Fruit fly (Drosophila melanogaster) whole organism, embryonic: Measurements from ENCODE around the gene ninaC.

Experiments
- Adf1 ChIP-seq: fragments of 200-800 bp; sonication (Bioruptor generic); IDR thresholded peaks from 2 replicates; pipeline ENCODE4 v1.3.6; 2022; ENCODE audit warnings: missing biosample characterization, missing genetic modification characterization
- CG10274 ChIP-seq: fragments of 200-800 bp; sonication (Bioruptor generic); optimal IDR thresholded peaks from 3 replicates; lab custom pipeline; 2017; ENCODE audit warnings: missing biosample characterization, mild to moderate bottlenecking, missing genetic modification characterization
- CG11398 ChIP-seq: fragments of 200-800 bp; sonication (Bioruptor generic); optimal IDR thresholded peaks from 2 replicates; lab custom pipeline; 2016; ENCODE audit warnings: missing biosample characterization, missing genetic modification characterization
- CG11456 ChIP-seq: fragments of 200-800 bp; sonication (Bioruptor generic); IDR thresholded peaks from 3 replicates; pipeline ENCODE4 v1.3.6; 2022; ENCODE audit warnings: missing biosample characterization, missing genetic modification characterization
- CG13624 ChIP-seq: fragments of 200-800 bp; sonication (Bioruptor generic); optimal IDR thresholded peaks from 2 replicates; lab custom pipeline; 2016; ENCODE audit warnings: missing biosample characterization, missing genetic modification characterization
- CG15479 ChIP-seq: fragments of 200-800 bp; sonication (Bioruptor generic); optimal IDR thresholded peaks from 3 replicates; lab custom pipeline; 2019; ENCODE audit warnings: missing biosample characterization, mild to moderate bottlenecking, missing genetic modification characterization, moderate library complexity
- CG17361 ChIP-seq: fragments of 200-800 bp; sonication (Bioruptor generic); IDR thresholded peaks from 3 replicates; pipeline ENCODE4 v1.3.6; 2022; ENCODE audit warnings: missing biosample characterization, missing genetic modification characterization
- CG17912 ChIP-seq: fragments of 200-800 bp; sonication (Bioruptor generic); optimal IDR thresholded peaks from 2 replicates; lab custom pipeline; 2018; ENCODE audit warnings: missing biosample characterization, mild to moderate bottlenecking, missing genetic modification characterization
- CG18262 ChIP-seq: fragments of 200-800 bp; optimal IDR thresholded peaks from 3 replicates; lab custom pipeline; 2019; ENCODE audit warnings: missing biosample characterization, mild to moderate bottlenecking, missing genetic modification characterization, moderate library complexity
- CG18764 ChIP-seq: fragments of 200-800 bp; sonication (Bioruptor generic); optimal IDR thresholded peaks from 3 replicates; lab custom pipeline; 2016; ENCODE audit warnings: missing biosample characterization, missing genetic modification characterization
- CG31224 ChIP-seq: fragments of 200-800 bp; sonication (Bioruptor generic); IDR thresholded peaks from 2 replicates; pipeline ENCODE4 v1.3.6; 2022; ENCODE audit warnings: missing biosample characterization, missing genetic modification characterization
- CG3163 ChIP-seq: fragments of 200-800 bp; sonication (Bioruptor generic); optimal IDR thresholded peaks from 3 replicates; lab custom pipeline; 2016; ENCODE audit warnings: missing biosample characterization, missing genetic modification characterization
- CG34422 ChIP-seq: fragments of 200-800 bp; sonication (Bioruptor generic); IDR thresholded peaks from 3 replicates; pipeline ENCODE4 v1.3.6; 2022; ENCODE audit warnings: missing biosample characterization, missing genetic modification characterization
- CG43689 ChIP-seq: fragments of 200-800 bp; sonication (Bioruptor generic); IDR thresholded peaks from 2 replicates; pipeline ENCODE4 v1.3.6; 2022; ENCODE audit warnings: missing biosample characterization, missing genetic modification characterization
- CG8359 ChIP-seq: fragments of 200-800 bp; sonication (Bioruptor generic); optimal IDR thresholded peaks from 2 replicates; lab custom pipeline; 2017; ENCODE audit warnings: missing biosample characterization, mild to moderate bottlenecking, missing genetic modification characterization, borderline replicate concordance
- CG8765 ChIP-seq: fragments of 200-800 bp; sonication (Bioruptor generic); IDR thresholded peaks from 2 replicates; pipeline ENCODE4 v1.3.6; 2022; ENCODE audit warnings: missing biosample characterization, missing genetic modification characterization
- CG9817 ChIP-seq: fragments of 200-800 bp; sonication (Bioruptor generic); optimal IDR thresholded peaks from 2 replicates; lab custom pipeline; 2018; ENCODE audit warnings: missing biosample characterization, mild to moderate bottlenecking, missing genetic modification characterization, moderate library complexity
- CG9932 ChIP-seq: fragments of 200-800 bp; sonication (Bioruptor generic); IDR thresholded peaks from 2 replicates; pipeline ENCODE4 v1.3.6; 2022; ENCODE audit warnings: missing biosample characterization, missing genetic modification characterization
- GATAe ChIP-seq: fragments of 200-800 bp; sonication (Bioruptor generic); conservative IDR thresholded peaks from 2 replicates; pipeline ENCODE4 v1.3.6; 2022; ENCODE audit warnings: missing biosample characterization, missing genetic modification characterization
- H15 ChIP-seq: fragments of 200-800 bp; sonication (Bioruptor generic); IDR thresholded peaks from 3 replicates; pipeline ENCODE4 v1.3.6; 2022; ENCODE audit warnings: missing biosample characterization, missing genetic modification characterization
- HLH54F ChIP-seq: fragments of 200-800 bp; sonication (Bioruptor generic); optimal IDR thresholded peaks from 3 replicates; lab custom pipeline; 2016; ENCODE audit warnings: missing biosample characterization, missing genetic modification characterization
- HLHmδ ChIP-seq: fragments of 200-800 bp; sonication (Bioruptor generic); optimal IDR thresholded peaks from 2 replicates; lab custom pipeline; 2018; ENCODE audit warnings: missing biosample characterization, mild to moderate bottlenecking, missing genetic modification characterization, moderate library complexity
- HmgD ChIP-seq: fragments of 200-800 bp; sonication (Bioruptor generic); optimal IDR thresholded peaks from 3 replicates; lab custom pipeline; 2016; ENCODE audit warnings: missing biosample characterization, missing genetic modification characterization
- Lim3 ChIP-seq: fragments of 200-800 bp; sonication (Bioruptor generic); IDR thresholded peaks from 2 replicates; pipeline ENCODE4 v1.3.6; 2022; ENCODE audit warnings: missing biosample characterization, missing genetic modification characterization
- Mad ChIP-seq: fragments of 200-800 bp; sonication (Bioruptor generic); optimal IDR thresholded peaks from 2 replicates; lab custom pipeline; 2016; ENCODE audit warnings: missing biosample characterization, missing genetic modification characterization
- Poxn ChIP-seq: fragments of 200-800 bp; sonication (Bioruptor generic); IDR thresholded peaks from 2 replicates; pipeline ENCODE4 v1.3.6; 2022; ENCODE audit warnings: missing biosample characterization, missing genetic modification characterization
- Trl ChIP-seq, 3 experiments: fragments of >200 bp in 2 of 3; fragments of 200-800 bp in 1 of 3; sonication (Bioruptor generic) in 1 of 3; optimal IDR thresholded peaks; 2 replicates in 1 of 3; 3 replicates in 2 of 3; lab custom pipeline; 2016 to 2017; ENCODE audit warnings: missing biosample characterization in 1 of 3, missing genetic modification characterization in 1 of 3
- Xbp1 ChIP-seq: fragments of 200-800 bp; sonication (Bioruptor generic); optimal IDR thresholded peaks from 3 replicates; lab custom pipeline; 2016; ENCODE audit warnings: missing biosample characterization, mild to moderate bottlenecking, missing genetic modification characterization
- YL-1 ChIP-seq: fragments of 200-800 bp; sonication (Bioruptor generic); optimal IDR thresholded peaks from 3 replicates; lab custom pipeline; 2017; ENCODE audit warnings: missing biosample characterization, mild to moderate bottlenecking, missing genetic modification characterization
- ap ChIP-seq: fragments of 200-800 bp; sonication (Bioruptor generic); IDR thresholded peaks from 2 replicates; pipeline ENCODE4 v1.3.6; 2022; ENCODE audit warnings: missing biosample characterization, missing genetic modification characterization
- az2 ChIP-seq: fragments of 200-800 bp; sonication (Bioruptor generic); optimal IDR thresholded peaks from 3 replicates; lab custom pipeline; 2016; ENCODE audit warnings: missing biosample characterization, missing genetic modification characterization
- bowl ChIP-seq: fragments of 200-800 bp; sonication (Bioruptor generic); IDR thresholded peaks from 2 replicates; pipeline ENCODE4 v1.3.6; 2022; ENCODE audit warnings: missing biosample characterization, missing genetic modification characterization
- chinmo ChIP-seq: fragments of 200-800 bp; sonication (Bioruptor generic); IDR thresholded peaks from 4 replicates; pipeline ENCODE4 v1.3.6; 2022; ENCODE audit warnings: missing biosample characterization, missing genetic modification characterization; ENCODE audit not compliant: partially characterized antibody
- chm ChIP-seq: fragments of 200-800 bp; sonication (Bioruptor generic); IDR thresholded peaks from 2 replicates; pipeline ENCODE4 v1.3.6; 2022; ENCODE audit warnings: missing biosample characterization, missing genetic modification characterization
- chn ChIP-seq: fragments of 200-800 bp; sonication (Bioruptor generic); optimal IDR thresholded peaks from 2 replicates; lab custom pipeline; 2016; ENCODE audit warnings: missing biosample characterization, missing genetic modification characterization
- croc ChIP-seq: fragments of 200-800 bp; sonication (Bioruptor generic); conservative IDR thresholded peaks from 3 replicates; pipeline ENCODE4 v1.3.6; 2022; ENCODE audit warnings: missing biosample characterization, missing genetic modification characterization
- crp ChIP-seq, 2 experiments: fragments of 200-800 bp; sonication (Bioruptor generic); optimal IDR thresholded peaks; 2 replicates in 1 of 2; 3 replicates in 1 of 2; lab custom pipeline; 2017; ENCODE audit warnings: missing biosample characterization in 2 of 2, missing genetic modification characterization in 2 of 2, mild to moderate bottlenecking in 1 of 2, moderate library complexity in 1 of 2
- da ChIP-seq: fragments of 200-800 bp; sonication (Bioruptor generic); optimal IDR thresholded peaks from 2 replicates; lab custom pipeline; 2016; ENCODE audit warnings: missing biosample characterization, missing genetic modification characterization
- dm ChIP-seq: fragments of 200-800 bp; sonication (Bioruptor generic); optimal IDR thresholded peaks from 3 replicates; lab custom pipeline; 2016; ENCODE audit warnings: missing biosample characterization, missing genetic modification characterization
- gem ChIP-seq: fragments of 200-800 bp; sonication (Bioruptor generic); optimal IDR thresholded peaks from 2 replicates; lab custom pipeline; 2019; ENCODE audit warnings: missing biosample characterization, mild to moderate bottlenecking, missing genetic modification characterization, moderate library complexity
- lmd ChIP-seq: fragments of 200-800 bp; sonication (Bioruptor generic); IDR thresholded peaks from 2 replicates; pipeline ENCODE4 v1.3.6; 2022; ENCODE audit warnings: missing biosample characterization, missing genetic modification characterization
- mirr ChIP-seq: fragments of 200-800 bp; sonication (Bioruptor generic); optimal IDR thresholded peaks from 3 replicates; lab custom pipeline; 2018; ENCODE audit warnings: missing biosample characterization, mild to moderate bottlenecking, missing genetic modification characterization
- otp ChIP-seq: fragments of 200-800 bp; sonication (Bioruptor generic); IDR thresholded peaks from 3 replicates; pipeline ENCODE4, ENCODE4 v1.3.6; 2022; ENCODE audit warnings: missing biosample characterization, missing genetic modification characterization
- pb ChIP-seq: fragments of 200-800 bp; sonication (Bioruptor generic); optimal IDR thresholded peaks from 3 replicates; lab custom pipeline; 2016; ENCODE audit warnings: missing biosample characterization, missing genetic modification characterization
- ro ChIP-seq: fragments of 200-800 bp; sonication (Bioruptor generic); IDR thresholded peaks from 2 replicates; pipeline ENCODE4 v1.3.6; 2022; ENCODE audit warnings: missing biosample characterization, missing genetic modification characterization
- seq ChIP-seq: fragments of 200-800 bp; sonication (Bioruptor generic); IDR thresholded peaks from 2 replicates; pipeline ENCODE4 v1.3.6; 2022; ENCODE audit warnings: missing biosample characterization, missing genetic modification characterization
- sr ChIP-seq: fragments of 200-800 bp; sonication (Bioruptor generic); IDR thresholded peaks from 3 replicates; pipeline ENCODE4 v1.3.6; 2022; ENCODE audit warnings: missing biosample characterization, missing genetic modification characterization
- ssp ChIP-seq: fragments of 200-800 bp; sonication (Bioruptor generic); IDR thresholded peaks from 2 replicates; pipeline ENCODE4 v1.3.6; 2022; ENCODE audit warnings: missing biosample characterization, missing genetic modification characterization
- tgo ChIP-seq: fragments of 200-800 bp; sonication (Bioruptor generic); IDR thresholded peaks from 3 replicates; pipeline ENCODE4 v1.3.6; 2022; ENCODE audit warnings: missing biosample characterization, missing genetic modification characterization
- unpg ChIP-seq: fragments of 200-800 bp; sonication (Bioruptor generic); optimal IDR thresholded peaks from 3 replicates; lab custom pipeline; 2018; ENCODE audit warnings: missing biosample characterization, mild to moderate bottlenecking, missing genetic modification characterization, moderate library complexity

The ninaC gene

dm6 chr2L:7418148-7418988, 40.9 kb downstream of the ninaC start (continued):
- TF ChIP-seq gem: peak; percentile 26
- TF ChIP-seq ssp (GFP tag; lab: Robert Waterston, UW): no peak
- TF ChIP-seq CG34422 (GFP tag; lab: Robert Waterston, UW): peak; percentile 82; the same call in 1 of the 3 replicates
- no peak for TF ChIP-seq CG18764 (GFP tag; lab: Kevin White, UChicago)
- TF ChIP-seq CG8765 (GFP tag; lab: Robert Waterston, UW): no peak
- TF ChIP-seq GATAe (GFP tag; lab: Robert Waterston, UW): no peak
- TF ChIP-seq Poxn (GFP tag; lab: Robert Waterston, UW): no peak
- TF ChIP-seq chinmo (GFP tag; lab: Robert Waterston, UW): peak; percentile 53; the same call in 1 of the 4 replicates
- 0 out of 2 replicates have a peak, but pooled peaks have one; percentile 18 for TF ChIP-seq CG9932 (GFP tag; lab: Robert Waterston, UW)
- no peak for TF ChIP-seq sr (GFP tag; lab: Robert Waterston, UW)
- no peak for TF ChIP-seq CG18262 (tag; lab: Kevin White, UChicago)
- TF ChIP-seq dm (GFP tag; lab: Kevin White, UChicago): no peak
- TF ChIP-seq CG11398: no peak
- TF ChIP-seq Mad: no peak
- 0 out of 3 replicates have a peak, but pooled peaks have one; percentile 27 for TF ChIP-seq CG17361 (GFP tag; lab: Robert Waterston, UW)
- TF ChIP-seq HmgD: no peak
- TF ChIP-seq ro (GFP tag; lab: Robert Waterston, UW): no peak
- peak; percentile 46 for TF ChIP-seq CG3163
- TF ChIP-seq CG11456 (GFP tag; lab: Robert Waterston, UW): no peak
- TF ChIP-seq CG31224 (GFP tag; lab: Robert Waterston, UW): no peak
- no peak for TF ChIP-seq pb
- peak; percentile 83 to 84 for TF ChIP-seq Trl (optimal IDR thresholded peaks at IDR 0.05; lab: Kevin White, UChicago)
- TF ChIP-seq Trl (GFP tag; optimal IDR thresholded peaks at IDR 0.05; lab: Kevin White, UChicago): no peak
- no peak for TF ChIP-seq CG8359 (GFP tag; lab: Kevin White, UChicago)
- peak; percentile 63; the same call in 1 of the 2 replicates for TF ChIP-seq chm (GFP tag; lab: Robert Waterston, UW)
- no peak for TF ChIP-seq otp (GFP tag; lab: Robert Waterston, UW)
- TF ChIP-seq CG43689 (GFP tag; lab: Robert Waterston, UW): no peak
- TF ChIP-seq chn (GFP tag; lab: Kevin White, UChicago): no peak
- no peak for TF ChIP-seq H15 (GFP tag; lab: Robert Waterston, UW)
- TF ChIP-seq Lim3 (GFP tag; lab: Robert Waterston, UW): no peak
- peak; percentile 88 for TF ChIP-seq Adf1 (GFP tag; lab: Robert Waterston, UW)
- no peak for TF ChIP-seq ap (GFP tag; lab: Robert Waterston, UW)
- no peak for TF ChIP-seq Xbp1 (GFP tag; lab: Kevin White, UChicago)
- no peak for TF ChIP-seq da (GFP tag; lab: Kevin White, UChicago)
- TF ChIP-seq HLH54F (GFP tag; lab: Kevin White, UChicago): no peak
- TF ChIP-seq bowl: no peak
- TF ChIP-seq mirr (GFP tag; lab: Kevin White, UChicago): no peak
- TF ChIP-seq unpg (GFP tag; lab: Kevin White, UChicago): no peak
- no peak for TF ChIP-seq az2 (GFP tag; lab: Kevin White, UChicago)
- no peak for TF ChIP-seq CG17912 (GFP tag; lab: Kevin White, UChicago)
- 0 out of 3 replicates have a peak, but pooled peaks have one; percentile 14 for TF ChIP-seq tgo (GFP tag; lab: Robert Waterston, UW)
- TF ChIP-seq croc: no peak
- TF ChIP-seq CG10274 (GFP tag; lab: Kevin White, UChicago): no peak
- no peak for TF ChIP-seq YL-1
- TF ChIP-seq seq (GFP tag; lab: Robert Waterston, UW): no peak
- TF ChIP-seq HLHmδ (GFP tag; lab: Kevin White, UChicago): no peak
- TF ChIP-seq CG9817 (tag; lab: Kevin White, UChicago): no peak
- TF ChIP-seq CG13624 (GFP tag; lab: Kevin White, UChicago): no peak
- no peak for TF ChIP-seq crp (GFP tag; optimal IDR thresholded peaks at IDR 0.05; lab: Kevin White, UChicago)
- peak; percentile 9 for TF ChIP-seq CG15479 (GFP tag; lab: Kevin White, UChicago)
- no peak for TF ChIP-seq lmd (GFP tag; lab: Robert Waterston, UW)
